Worm (Caenorhabditis elegans) whole organism, L4/young adult: Measurements from ENCODE around the gene mett-10.

ENCODE experiments used
- W03F9.2 ChIP-seq: fragments of 150-350 bp; optimal IDR thresholded peaks from 2 replicates; lab custom pipeline; 2014; ENCODE audit warnings: missing biosample characterization, missing genetic modification characterization
- dao-5 ChIP-seq: sonication (generic microtip); optimal IDR thresholded peaks from 2 replicates; lab custom pipeline; 2016; ENCODE audit warnings: missing genotype, missing genetic modification characterization, moderate library complexity, missing compliant biosample characterization
- him-1 ChIP-seq: sonication (generic microtip); optimal IDR thresholded peaks from 2 replicates; lab custom pipeline; 2016; ENCODE audit warnings: missing genotype, missing genetic modification reagents, missing genetic modification characterization, missing compliant biosample characterization

mett-10 gene

DNA sequence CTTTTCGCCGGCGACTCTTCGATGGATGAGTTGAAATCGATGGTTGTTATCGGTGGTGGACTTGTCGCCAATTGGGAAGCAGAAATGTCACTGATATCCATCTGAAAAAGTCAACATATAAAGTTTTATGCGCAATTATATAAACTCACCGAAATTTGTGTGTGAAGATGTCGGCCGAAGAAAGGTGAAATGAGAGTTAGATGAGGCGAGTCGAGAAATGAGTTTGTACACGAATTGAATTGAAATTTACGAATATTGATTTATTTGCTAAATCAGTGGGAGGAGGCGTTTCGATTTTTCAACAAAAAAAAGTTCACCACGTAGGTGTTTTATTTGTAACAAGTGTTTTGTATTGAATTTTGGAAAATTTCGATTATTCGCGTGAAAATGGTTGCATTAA lies 13.5 kb upstream of the mett-10 start, which contains the start of gene kel-10:
Gene kel-10 (minus strand): TSS at position 101 of the 400 bp plus-strand sequence.
- TF ChIP-seq dao-5 (tag; lab: Kevin White, UChicago), result no peak
- TF ChIP-seq him-1, result no peak
- no peak for TF ChIP-seq W03F9.2 (tag; lab: Kevin White, UChicago)

DNA sequence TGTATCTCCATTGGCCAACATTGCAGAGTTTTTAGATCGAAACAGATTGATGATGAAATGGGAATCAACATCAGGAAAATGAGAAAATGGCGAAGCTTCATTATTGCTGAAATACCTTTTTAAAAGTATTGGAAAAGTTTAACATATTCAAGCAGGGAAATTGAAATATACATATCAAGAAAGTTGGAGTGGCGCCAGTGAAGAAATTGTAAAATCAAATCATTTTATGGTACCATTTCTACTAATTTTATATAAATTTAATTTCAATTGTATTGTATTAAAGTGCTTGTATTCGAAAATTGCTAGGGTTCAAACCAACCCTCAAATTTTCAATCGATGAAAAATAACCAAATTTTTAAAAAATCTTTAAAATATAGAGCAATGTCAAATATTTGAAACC lies 8.4 kb upstream of the mett-10 start, which contains the start of gene srt-55:
Gene srt-55 (minus strand): TSS at position 101 of the 400 bp plus-strand sequence.
- TF ChIP-seq W03F9.2 (tag; lab: Kevin White, UChicago), result no peak
- TF ChIP-seq dao-5 (tag; lab: Kevin White, UChicago), result no peak
- TF ChIP-seq him-1, result no peak

DNA sequence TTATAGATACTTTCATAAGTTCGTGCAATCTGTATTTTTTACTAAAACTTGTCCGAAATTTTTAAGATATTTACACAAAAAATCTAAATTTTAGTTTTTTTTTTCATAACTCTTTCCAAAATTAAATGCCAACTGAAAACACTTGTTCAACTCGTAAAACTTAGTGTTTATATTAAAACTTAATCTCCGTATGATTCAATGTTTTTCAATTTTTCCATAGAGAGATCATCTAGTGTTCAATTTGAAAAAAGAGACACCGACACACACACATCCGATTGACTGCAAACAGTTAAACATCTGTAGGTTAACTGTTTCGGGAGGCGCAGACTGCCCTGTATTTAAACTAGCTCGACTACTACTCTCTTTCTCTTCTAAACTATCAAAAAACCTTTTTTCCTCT lies 5.8 kb upstream of the mett-10 start, which contains the start of gene T16H12.9:
Gene T16H12.9 (plus strand): TSS at position 301 of the 400 bp plus-strand sequence.
- TF ChIP-seq dao-5 (tag; lab: Kevin White, UChicago) (no peak), W03F9.2 (tag; lab: Kevin White, UChicago) (no peak), him-1 (no peak)

DNA sequence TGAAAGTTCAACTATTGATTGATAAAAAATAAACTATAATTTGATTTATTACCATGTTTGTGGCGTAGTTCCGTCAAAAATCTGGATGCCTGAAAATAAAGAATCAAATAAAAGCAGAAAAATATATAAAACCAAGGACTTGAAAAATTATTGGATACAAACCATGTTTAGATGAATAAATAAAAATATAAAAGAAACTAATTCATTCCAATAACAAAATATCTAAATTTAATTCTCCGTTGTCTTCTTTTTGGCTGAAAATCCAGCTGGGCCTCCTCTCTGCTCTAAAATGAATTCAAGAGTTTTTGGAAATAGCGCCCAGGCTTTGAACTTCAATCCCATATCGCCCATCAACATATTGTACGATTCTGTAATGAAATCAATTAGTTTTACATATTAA lies 1.9 kb upstream of the mett-10 start, which contains the start of gene vps-29:
Gene vps-29 (minus strand): TSS at position 101 of the 400 bp plus-strand sequence.
- TF ChIP-seq W03F9.2 (tag; lab: Kevin White, UChicago) (no peak), dao-5 (tag; lab: Kevin White, UChicago) (no peak), him-1 (no peak)

DNA sequence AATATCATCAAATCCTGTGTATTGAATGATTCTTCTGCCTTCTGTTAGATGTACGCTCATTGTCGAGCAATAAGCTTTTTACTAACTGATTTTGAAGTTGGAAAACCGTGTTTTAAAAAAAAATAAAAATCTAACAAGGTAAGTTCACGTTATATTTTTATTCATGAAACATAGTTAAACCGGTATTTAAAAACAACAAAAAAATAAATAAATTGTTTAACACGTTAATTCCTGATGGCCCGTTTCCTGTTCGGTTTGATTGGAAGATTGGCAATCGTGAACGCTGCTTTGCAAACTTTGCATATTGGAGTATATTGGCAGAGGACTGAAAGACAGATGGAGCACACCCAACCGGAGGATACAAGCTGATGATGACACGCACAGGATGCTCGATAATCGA lies 4.0 kb downstream of the mett-10 start, which contains the start of gene ZK1128.3:
Gene ZK1128.3 (minus strand): TSS at position 101 of the 400 bp plus-strand sequence.
- TF ChIP-seq W03F9.2 (tag; lab: Kevin White, UChicago) (no peak), him-1 (no peak), dao-5 (tag; lab: Kevin White, UChicago) (no peak)

DNA sequence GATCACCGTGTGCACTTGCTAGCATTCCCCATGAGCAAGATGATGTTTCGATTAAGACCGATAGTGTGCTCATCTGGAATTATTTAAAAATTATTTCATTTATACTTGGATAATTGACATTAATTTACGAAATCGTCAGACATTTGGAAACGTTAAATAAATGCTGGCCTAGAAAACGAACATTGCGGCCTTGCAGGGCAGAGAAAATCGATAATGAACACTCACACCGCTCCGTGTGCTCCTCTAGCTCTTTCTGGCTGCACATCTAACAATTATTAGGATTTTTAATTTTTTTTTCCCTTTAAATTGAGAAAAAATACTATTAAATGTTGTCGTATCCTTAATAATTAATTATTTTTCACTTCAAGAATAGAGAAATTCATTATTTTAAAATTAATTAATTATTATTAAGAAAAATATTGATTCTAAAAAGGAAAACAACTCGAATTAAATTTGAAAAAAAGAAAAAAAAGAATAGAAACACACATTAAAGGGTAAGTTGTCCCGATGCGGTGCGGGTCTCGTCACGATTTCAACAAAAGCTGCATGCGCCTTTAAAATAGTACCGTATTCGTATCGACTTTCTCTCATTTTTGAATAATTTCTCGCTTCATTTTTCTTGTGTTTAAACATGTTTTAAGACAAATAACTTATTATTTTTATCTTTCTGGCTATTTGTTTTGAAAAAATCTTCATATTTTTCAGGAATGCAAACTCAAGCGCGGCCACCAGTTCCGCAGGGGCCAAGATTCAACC lies 5.4 kb downstream of the mett-10 start, which contains the start of the genes gtf-2H3 and ham-3:
Gene gtf-2H3 (minus strand): TSS at position 73 of the 756 bp plus-strand sequence.
Gene ham-3 (plus strand): TSS at position 706 of the 756 bp plus-strand sequence.
- TF ChIP-seq W03F9.2 (tag; lab: Kevin White, UChicago), result peak; percentile 24
- TF ChIP-seq him-1, result no peak

DNA sequence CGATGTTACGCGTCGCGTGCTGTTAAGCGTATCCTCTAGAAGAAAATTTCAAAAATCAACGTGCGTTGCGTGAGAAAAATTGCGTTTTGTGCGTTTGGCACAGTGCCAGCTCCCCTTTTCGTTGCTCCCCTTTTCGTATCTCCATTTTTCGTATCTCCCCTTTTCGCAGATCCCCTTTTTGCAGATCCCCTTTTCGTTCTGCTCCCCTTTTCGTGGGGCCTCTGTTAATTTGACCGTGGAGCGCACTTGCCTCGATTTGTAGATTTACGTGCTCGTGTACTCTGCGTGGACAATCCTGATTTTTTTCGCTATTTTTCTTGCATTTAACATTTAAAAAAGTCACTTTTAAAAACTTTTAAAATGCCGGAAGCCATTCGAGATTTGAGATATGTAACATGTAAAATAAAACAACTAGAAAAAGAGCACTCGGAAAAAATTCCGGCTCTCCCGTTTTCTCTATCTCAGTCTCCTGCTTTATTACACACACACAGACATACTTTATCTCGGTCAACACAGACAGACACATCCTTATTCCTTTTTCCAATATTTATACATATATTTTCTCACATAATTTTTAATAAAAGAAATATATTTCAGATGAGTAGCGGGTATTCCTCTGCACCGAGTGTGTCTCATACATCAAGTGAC lies 8.9 kb downstream of the mett-10 start, which contains the start of gene ttll-4:
Gene ttll-4 (plus strand): TSS at position 598 of the 648 bp plus-strand sequence.
- no peak for TF ChIP-seq dao-5 (tag; lab: Kevin White, UChicago)
- TF ChIP-seq W03F9.2 (tag; lab: Kevin White, UChicago), result no peak
- TF ChIP-seq him-1, result peak; percentile 38

DNA sequence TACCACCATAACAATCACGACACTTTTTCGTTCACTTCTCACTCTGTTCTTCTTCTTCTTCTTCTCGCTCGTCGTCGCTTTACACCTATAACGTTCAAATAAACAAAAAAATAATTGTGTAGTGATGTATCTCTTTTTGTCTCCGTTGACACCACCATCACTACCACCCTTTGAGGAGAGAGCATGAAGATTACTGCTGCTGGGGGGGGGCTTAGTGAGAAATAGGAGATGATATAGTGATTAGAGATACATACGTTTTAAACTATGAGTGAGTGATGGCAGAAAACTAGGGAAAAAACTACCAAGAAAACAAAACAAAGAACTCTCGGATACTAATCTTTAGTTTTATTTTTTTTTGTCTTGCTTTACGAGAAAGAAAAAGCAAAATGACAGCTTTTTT lies 11.5 kb downstream of the mett-10 start:
- TF ChIP-seq W03F9.2 (tag; lab: Kevin White, UChicago), result no peak
- TF ChIP-seq him-1, result no peak
- TF ChIP-seq dao-5 (tag; lab: Kevin White, UChicago), result no peak

DNA sequence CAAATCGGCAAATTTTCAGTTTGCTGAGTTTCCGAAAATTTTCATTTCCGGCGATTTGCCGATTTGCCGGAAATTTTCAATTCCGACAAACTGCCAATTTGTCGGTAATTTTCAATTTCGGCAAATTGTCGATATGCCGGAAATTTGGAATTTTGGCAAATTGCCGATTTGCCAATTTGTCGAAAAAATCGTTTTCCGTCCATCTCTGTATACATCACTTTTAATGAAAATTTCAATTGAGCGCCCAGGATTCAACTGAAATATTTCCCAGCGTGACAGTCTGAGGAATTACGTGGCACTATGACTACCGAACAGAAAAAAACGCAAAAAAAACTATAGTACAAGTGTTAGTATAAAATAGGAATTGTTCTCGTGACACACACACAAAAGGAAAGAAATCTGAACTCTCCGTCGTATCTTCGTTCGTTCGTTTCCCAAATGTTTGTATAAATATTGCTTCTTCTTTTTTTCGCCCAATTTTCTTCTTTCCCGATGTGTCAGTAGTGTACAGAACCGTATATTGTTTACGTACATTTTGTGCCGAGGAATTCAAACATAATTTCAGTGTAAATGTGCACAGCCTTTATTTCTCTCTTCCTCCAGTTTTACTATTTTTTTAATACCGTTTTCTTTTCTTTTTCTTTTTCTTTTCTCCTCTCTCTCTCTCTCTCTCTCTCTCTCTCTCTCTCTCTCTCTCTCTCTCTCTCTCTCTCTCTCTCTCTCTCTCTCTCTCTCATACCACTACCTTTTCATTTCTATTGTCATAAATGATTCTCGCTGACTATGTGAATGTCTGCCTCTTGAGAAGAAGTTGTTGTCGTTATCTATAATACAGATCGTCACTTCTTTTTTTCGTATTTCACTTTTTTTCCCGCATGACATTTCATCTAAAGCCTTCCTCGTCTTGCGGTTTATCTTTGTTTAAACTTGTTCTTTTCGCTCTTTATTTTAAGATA lies 17.9 kb downstream of the mett-10 start:
- TF ChIP-seq him-1, result no peak
- TF ChIP-seq dao-5 (tag; lab: Kevin White, UChicago), result no peak
- TF ChIP-seq W03F9.2 (tag; lab: Kevin White, UChicago), result no peak

DNA sequence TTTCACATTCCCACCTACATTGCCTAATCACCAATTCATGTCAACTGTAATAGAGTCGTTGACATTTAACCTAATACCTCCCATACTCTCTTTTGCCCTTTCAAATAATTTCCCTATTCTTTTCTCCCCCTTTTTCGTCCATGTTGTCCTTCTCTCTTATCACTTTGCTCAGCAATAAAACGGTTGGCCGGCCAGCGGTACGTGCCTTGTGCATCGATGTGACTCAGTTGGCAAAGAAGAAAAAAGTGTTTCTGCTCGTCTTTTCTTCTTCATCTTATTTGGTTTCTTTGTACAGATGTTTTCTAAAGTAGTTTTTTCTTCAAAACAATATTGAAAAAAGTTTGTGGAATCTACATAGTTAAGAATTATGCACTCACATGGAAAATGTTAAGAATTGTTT lies 19.7 kb downstream of the mett-10 start:
- TF ChIP-seq dao-5 (tag; lab: Kevin White, UChicago) (no peak), him-1 (no peak), W03F9.2 (tag; lab: Kevin White, UChicago) (no peak)

DNA sequence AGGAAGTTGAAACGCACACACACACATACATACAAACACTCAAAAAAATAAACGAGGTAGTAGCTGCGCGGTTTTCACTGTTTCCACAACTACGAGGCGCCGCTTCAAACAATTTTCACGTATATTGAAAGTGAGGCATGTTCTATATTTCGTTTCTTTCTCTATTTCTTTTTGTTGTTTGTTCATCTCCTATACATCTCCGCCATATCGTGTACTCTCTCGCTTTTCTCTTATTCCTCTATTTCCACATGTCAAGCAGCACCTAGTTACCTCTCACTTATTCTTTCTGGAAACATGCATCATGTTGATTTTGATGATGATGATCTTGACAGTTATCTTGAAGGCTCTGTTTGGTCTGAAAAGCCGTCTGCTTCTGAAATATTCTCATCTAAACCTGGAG lies 21.9 kb downstream of the mett-10 start, which contains the start of gene ZK1128.7:
Gene ZK1128.7 (plus strand): TSS at position 229 of the 400 bp plus-strand sequence.
- no peak for TF ChIP-seq dao-5 (tag; lab: Kevin White, UChicago)
- TF ChIP-seq W03F9.2 (tag; lab: Kevin White, UChicago), result no peak
- TF ChIP-seq him-1, result no peak

DNA sequence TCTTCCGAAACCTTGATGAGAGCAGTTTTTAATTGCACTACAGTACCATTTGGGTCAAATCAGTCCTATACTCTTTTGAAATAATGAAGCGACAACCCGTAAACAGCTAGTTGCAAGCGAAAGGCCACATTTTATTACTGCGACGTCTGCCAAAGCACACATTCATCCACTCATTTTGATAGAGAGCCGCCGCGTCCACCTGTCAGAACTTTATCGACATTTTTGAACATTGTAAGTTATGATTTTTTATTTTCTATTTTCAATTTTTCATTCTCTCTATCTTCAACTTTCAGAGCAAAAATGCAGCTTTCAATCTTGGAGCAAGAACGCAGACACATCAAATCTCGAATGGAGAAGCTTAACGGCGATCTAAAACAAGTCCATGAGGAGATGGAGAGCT lies 25.9 kb downstream of the mett-10 start, which contains the start of gene K08E5.6:
Gene K08E5.6 (plus strand): TSS at position 301 of the 400 bp plus-strand sequence.
- no peak for TF ChIP-seq him-1

DNA sequence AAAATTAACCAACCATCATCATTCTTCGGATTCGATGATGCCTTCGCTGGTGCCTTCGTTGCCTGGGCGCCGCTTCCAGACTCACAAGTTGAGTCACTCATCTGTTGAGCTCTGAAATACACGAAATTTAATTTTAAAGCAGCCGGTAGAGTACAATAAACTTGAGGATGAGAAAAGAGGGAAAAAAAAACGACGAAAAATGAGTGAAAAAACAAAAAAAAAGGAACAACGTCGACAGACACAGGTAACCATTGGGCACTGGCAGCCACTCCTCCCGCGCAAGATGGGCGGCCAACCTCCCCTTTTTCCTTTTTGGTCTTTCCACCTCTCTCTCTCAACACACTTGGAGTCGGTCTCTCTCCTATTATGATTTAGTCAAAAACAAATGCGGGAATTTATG lies 31.9 kb downstream of the mett-10 start, which contains the start of gene K08E5.1:
Gene K08E5.1 (minus strand): TSS at position 101 of the 400 bp plus-strand sequence.
- TF ChIP-seq dao-5 (tag; lab: Kevin White, UChicago) (no peak), him-1 (no peak), W03F9.2 (tag; lab: Kevin White, UChicago) (no peak)
